Fruit fly (Drosophila melanogaster) whole organism, pupa: ENCODE data around the gene holn1.

Experiments
- CG10348 ChIP-seq: fragments of 200-800 bp; sonication (Bioruptor generic); IDR thresholded peaks from 2 replicates; pipeline ENCODE4 v1.3.6; 2022; ENCODE audit warnings: missing biosample characterization, missing genetic modification characterization
- CG12605 ChIP-seq: fragments of 200-800 bp; sonication (Bioruptor generic); IDR thresholded peaks from 2 replicates; pipeline ENCODE4 v1.3.6; 2022; ENCODE audit warnings: missing biosample characterization, missing genetic modification characterization
- CG13204 ChIP-seq: fragments of 200-800 bp; sonication (Bioruptor generic); optimal IDR thresholded peaks from 2 replicates; lab custom pipeline; 2018; ENCODE audit warnings: missing biosample characterization, mild to moderate bottlenecking, missing genetic modification characterization, moderate library complexity
- CG14655 ChIP-seq: fragments of 200-800 bp; sonication (Bioruptor generic); optimal IDR thresholded peaks from 3 replicates; lab custom pipeline; 2017; ENCODE audit warnings: mild to moderate bottlenecking, missing biosample characterization, missing genetic modification reagents, missing genetic modification characterization
- CG15710 ChIP-seq: fragments of 200-800 bp; sonication (Bioruptor generic); optimal IDR thresholded peaks from 2 replicates; lab custom pipeline; 2018; ENCODE audit warnings: missing biosample characterization, mild to moderate bottlenecking, missing genetic modification characterization, moderate library complexity
- CG17806 ChIP-seq: fragments of 200-800 bp; sonication (Bioruptor generic); optimal IDR thresholded peaks from 2 replicates; lab custom pipeline; 2018; ENCODE audit warnings: missing biosample characterization, mild to moderate bottlenecking, missing genetic modification characterization, moderate library complexity
- CG32121 ChIP-seq: fragments of 200-800 bp; sonication (Bioruptor generic); IDR thresholded peaks from 2 replicates; pipeline ENCODE4 v1.3.6; 2022; ENCODE audit warnings: missing biosample characterization, missing genetic modification characterization
- CG34367 ChIP-seq: fragments of 200-800 bp; sonication (Bioruptor generic); optimal IDR thresholded peaks from 2 replicates; lab custom pipeline; 2018; ENCODE audit warnings: missing biosample characterization, mild to moderate bottlenecking, missing genetic modification characterization
- CG4496 ChIP-seq: fragments of 200-800 bp; sonication (Bioruptor generic); IDR thresholded peaks from 3 replicates; pipeline ENCODE4 v1.3.6; 2022; ENCODE audit warnings: missing biosample characterization, missing genetic modification characterization
- CG8159 ChIP-seq: fragments of 200-800 bp; sonication (Bioruptor generic); optimal IDR thresholded peaks from 3 replicates; lab custom pipeline; 2018; ENCODE audit warnings: missing biosample characterization, mild to moderate bottlenecking, missing genetic modification characterization, moderate library complexity
- CG8301 ChIP-seq: fragments of 200-800 bp; sonication (Bioruptor generic); optimal IDR thresholded peaks from 2 replicates; lab custom pipeline; 2018; ENCODE audit warnings: missing biosample characterization, mild to moderate bottlenecking, missing genetic modification characterization
- CG9948 ChIP-seq: fragments of 200-800 bp; sonication (Bioruptor generic); optimal IDR thresholded peaks from 2 replicates; lab custom pipeline; 2018; ENCODE audit warnings: missing biosample characterization, mild to moderate bottlenecking, missing genetic modification characterization, moderate library complexity
- D1 ChIP-seq: fragments of 200-800 bp; sonication (Bioruptor generic); optimal IDR thresholded peaks from 2 replicates; lab custom pipeline; 2018; ENCODE audit warnings: missing biosample characterization, mild to moderate bottlenecking, missing genetic modification characterization, moderate library complexity
- EcR ChIP-seq: fragments of 200-800 bp; sonication (Bioruptor generic); optimal IDR thresholded peaks from 3 replicates; lab custom pipeline; 2019; ENCODE audit warnings: missing biosample characterization, missing genetic modification characterization, mild to moderate bottlenecking, moderate library complexity, missing genetic modification reagents
- Ets98B ChIP-seq: fragments of 200-800 bp; sonication (Bioruptor generic); IDR thresholded peaks from 2 replicates; pipeline ENCODE4 v1.3.6; 2022; ENCODE audit warnings: missing biosample characterization, missing genetic modification characterization
- Pif1A ChIP-seq: fragments of 200-800 bp; sonication (Bioruptor generic); optimal IDR thresholded peaks from 3 replicates; lab custom pipeline; 2016; ENCODE audit warnings: missing biosample characterization, missing genetic modification characterization
- Pif1B ChIP-seq: fragments of 200-800 bp; sonication (Bioruptor generic); optimal IDR thresholded peaks from 3 replicates; lab custom pipeline; 2016; ENCODE audit warnings: missing biosample characterization, missing genetic modification characterization
- Snoo ChIP-seq: fragments of 200-800 bp; sonication (Bioruptor generic); optimal IDR thresholded peaks from 3 replicates; lab custom pipeline; 2017; ENCODE audit warnings: missing biosample characterization, mild to moderate bottlenecking, missing genetic modification characterization, inconsistent platforms
- fd96Ca ChIP-seq: fragments of 200-800 bp; sonication (Bioruptor generic); IDR thresholded peaks from 3 replicates; pipeline ENCODE4 v1.3.6; 2022; ENCODE audit warnings: missing biosample characterization, missing genetic modification characterization
- gl ChIP-seq: fragments of 200-800 bp; sonication (Bioruptor generic); optimal IDR thresholded peaks from 2 replicates; lab custom pipeline; 2018; ENCODE audit warnings: missing biosample characterization, mild to moderate bottlenecking, missing genetic modification characterization
- rn ChIP-seq: fragments of 200-800 bp; sonication (Bioruptor generic); IDR thresholded peaks from 2 replicates; pipeline ENCODE4 v1.3.6; 2022; ENCODE audit warnings: missing biosample characterization, missing genetic modification characterization

Gene holn1

DNA sequence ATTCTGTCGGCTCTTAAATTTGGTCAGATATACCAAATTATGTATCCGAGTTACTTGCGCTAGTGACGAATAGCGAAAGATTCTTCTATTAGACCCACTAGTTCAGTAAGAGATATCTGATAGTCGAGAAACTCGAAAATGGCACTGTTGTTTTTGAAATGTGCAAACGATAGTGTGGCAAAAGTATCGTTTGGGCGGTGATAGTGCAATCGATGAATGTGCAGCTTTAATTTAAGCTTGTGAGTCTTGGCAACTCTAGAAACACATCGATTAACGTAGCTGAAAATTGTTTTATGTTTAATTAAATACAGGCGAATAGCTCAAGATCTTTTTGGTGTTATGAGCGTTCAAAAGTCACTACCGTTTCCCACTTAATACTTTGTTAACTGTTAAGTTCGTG lies 1.5 kb downstream of the holn1 start, which contains the start of gene STUB1:
Gene STUB1 (plus strand): TSS at position 232 of the 400 bp plus-strand sequence.
- TF ChIP-seq CG8159 (tag; lab: Kevin White, UChicago) = no peak

DNA sequence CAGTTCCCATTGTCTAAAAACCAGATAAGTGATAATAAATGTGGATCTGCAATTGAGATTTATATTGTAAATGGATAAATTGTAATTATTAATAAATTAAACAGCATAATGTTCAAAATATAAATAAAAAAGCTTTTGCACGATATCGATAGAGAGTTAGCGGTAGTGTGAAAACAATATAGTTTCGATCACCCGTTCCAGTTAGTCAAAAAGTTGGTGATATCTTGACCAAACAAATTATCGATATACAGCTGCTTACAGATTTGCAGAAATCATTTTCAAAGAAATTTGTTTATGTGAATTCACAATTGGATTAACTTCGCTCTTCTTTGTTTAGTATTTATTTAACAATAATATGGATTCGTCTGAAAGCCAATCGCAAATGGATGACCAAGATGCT lies 3.4 kb downstream of the holn1 start, which contains the start of gene Nse4:
Gene Nse4 (plus strand): TSS at position 267 of the 400 bp plus-strand sequence.
- TF ChIP-seq CG9948 (tag; lab: Kevin White, UChicago) (no peak), CG8159 (tag; lab: Kevin White, UChicago) (no peak), CG32121 (GFP tag; lab: Robert Waterston, UW) (no peak), CG17806 (tag; lab: Kevin White, UChicago) (no peak), CG14655 (GFP tag; lab: Kevin White, UChicago) (no peak), CG13204 (no peak), CG4496 (no peak), CG10348 (no peak), Pif1B (GFP tag; lab: Kevin White, UChicago) (no peak), D1 (tag; lab: Kevin White, UChicago) (no peak), CG34367 (no peak), CG15710 (tag; lab: Kevin White, UChicago) (no peak), EcR (no peak), rn (GFP tag; lab: Robert Waterston, UW) (no peak), Pif1A (GFP tag; lab: Kevin White, UChicago) (no peak), fd96Ca (GFP tag; lab: Robert Waterston, UW) (no peak), CG8301 (tag; lab: Kevin White, UChicago) (no peak), CG12605 (GFP tag; lab: Robert Waterston, UW) (no peak), gl (no peak)

DNA sequence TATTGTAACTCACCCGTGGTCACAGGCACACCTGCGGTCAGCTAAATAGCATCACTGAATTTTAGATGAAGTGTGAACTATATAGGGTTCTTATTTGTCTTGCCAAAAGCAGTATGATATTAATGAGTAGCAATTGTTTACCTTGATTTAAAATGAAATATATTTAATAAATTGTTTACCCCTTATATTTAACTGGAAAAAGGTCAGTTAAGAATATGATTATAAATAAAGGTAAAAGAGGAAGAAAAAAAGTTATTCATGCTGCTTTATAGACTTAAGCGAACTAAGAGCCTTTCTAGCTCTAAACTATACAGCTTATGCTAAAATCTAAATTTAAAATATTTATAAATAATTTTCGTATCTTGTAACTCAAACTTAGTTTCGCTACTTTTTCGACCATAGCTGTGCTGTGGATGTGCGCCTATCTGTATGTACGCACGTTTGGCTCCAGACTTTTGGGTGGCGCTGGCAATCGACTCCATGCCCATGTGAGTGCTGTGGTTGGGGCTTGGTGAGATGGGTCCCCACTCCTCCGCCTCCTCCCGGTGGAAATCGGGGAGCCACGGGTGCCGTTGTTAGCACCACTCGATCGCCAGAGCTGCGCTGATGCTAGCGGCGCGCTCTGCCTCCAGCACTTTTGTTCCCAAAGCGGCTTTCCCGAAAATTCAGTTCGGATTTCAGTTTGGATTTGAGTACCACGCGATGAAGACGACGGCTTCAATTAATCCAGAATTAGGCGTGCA lies 6.4 kb downstream of the holn1 start, which contains the start of gene loh:
Gene loh (plus strand): TSS at position 487 of the 743 bp plus-strand sequence.
- TF ChIP-seq CG8159 (tag; lab: Kevin White, UChicago) = no peak
- TF ChIP-seq Snoo (tag; lab: Kevin White, UChicago) = peak; percentile 41

DNA sequence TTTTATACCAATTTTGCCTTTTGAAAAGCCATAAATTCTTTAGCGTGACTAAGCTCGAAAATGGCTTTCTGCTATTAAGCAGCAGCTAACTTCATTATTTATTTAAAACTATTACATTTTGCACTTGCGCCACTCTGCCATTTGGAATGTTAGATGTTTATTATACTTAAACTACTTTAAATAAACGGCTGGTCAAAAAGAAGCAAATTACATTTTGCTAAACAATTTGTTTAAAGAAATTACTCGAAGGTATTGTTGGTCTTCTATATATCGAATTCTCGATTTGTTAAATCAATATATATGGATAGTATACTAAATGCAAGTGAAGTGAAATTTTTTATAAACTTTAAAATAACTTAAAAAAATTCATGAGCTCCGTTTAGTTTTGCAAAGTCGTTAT lies 16.5 kb downstream of the holn1 start, which contains the start of gene ppk10:
Gene ppk10 (minus strand): TSS at position 101 of the 400 bp plus-strand sequence.
- TF ChIP-seq CG4496 = no peak
- no peak for TF ChIP-seq CG10348
- TF ChIP-seq Pif1A (GFP tag; lab: Kevin White, UChicago) = no peak
- no peak for TF ChIP-seq CG34367
- TF ChIP-seq Ets98B (GFP tag; lab: Robert Waterston, UW) = no peak
- TF ChIP-seq EcR = no peak
- no peak for TF ChIP-seq CG17806 (tag; lab: Kevin White, UChicago)
- TF ChIP-seq CG12605 (GFP tag; lab: Robert Waterston, UW) = no peak
- TF ChIP-seq gl = no peak
- TF ChIP-seq, all 21 proteins: peak for 0

DNA sequence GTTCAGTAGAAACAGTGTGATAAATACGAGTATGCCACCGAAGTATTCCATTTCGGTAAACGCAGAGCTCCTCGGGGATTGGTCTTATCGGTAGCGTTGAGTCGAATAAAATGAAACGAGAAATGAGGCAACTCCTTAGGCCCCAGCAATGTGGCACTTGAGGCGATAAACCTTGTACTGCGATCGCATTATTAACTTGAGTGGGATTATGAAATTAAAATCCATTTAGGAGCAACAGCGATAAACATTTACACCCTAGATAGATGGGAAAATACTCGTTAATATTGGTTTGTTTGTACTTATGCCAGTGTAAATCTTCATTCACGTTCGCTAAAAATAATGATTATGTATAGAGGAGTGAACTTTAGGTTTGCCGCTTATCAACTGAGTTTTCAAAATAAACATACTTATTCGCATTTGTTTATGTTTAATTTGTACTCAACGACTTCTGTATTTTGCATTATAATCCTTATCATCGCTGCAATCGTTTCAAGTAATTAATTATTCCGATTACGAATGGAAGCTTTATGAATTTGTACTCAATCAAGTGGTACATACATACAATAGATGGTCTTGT lies 20.2 kb downstream of the holn1 start:
- TF ChIP-seq rn (GFP tag; lab: Robert Waterston, UW) = no peak
- TF ChIP-seq CG9948 (tag; lab: Kevin White, UChicago) = no peak

DNA sequence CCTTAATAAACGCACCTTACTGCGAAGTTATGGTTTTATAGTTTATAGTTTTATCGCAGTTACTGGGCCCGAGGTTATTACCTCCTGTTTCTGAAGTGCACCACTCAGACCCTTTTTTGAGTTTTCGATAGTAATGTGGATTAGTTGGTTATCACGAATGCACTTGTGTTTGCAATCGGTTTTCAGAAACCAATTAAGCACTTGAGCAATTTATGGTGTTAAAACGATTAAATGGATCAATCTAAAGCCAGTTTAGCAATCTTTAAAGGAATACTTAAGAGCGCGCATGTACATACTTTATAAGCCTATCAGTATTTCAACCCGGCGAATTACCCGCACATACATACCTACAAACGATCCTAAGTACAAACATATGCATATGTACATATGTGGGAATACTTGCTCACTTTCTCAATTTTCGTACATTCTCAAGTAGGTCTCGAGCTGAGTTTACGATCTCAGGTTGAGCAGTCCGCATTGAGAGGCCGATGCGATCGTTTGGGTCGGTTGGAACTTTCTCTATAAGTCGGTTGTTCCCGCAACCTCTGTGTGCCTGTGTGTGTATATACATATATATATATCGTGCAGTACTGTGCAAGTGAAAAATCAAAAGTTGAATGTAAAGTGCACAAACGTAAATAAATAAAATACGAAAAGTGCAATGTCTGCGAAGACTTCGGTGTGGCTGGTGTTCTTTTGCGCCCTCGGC lies 21.6 kb downstream of the holn1 start, which contains the start of the genes LManI and LManII:
Gene LManI (minus strand): TSS at position 51 of the 709 bp plus-strand sequence.
Gene LManII (plus strand): TSS at position 468 of the 709 bp plus-strand sequence.
- TF ChIP-seq CG13204 (no peak), rn (GFP tag; lab: Robert Waterston, UW) (no peak), Snoo (tag; lab: Kevin White, UChicago) (no peak), CG12605 (GFP tag; lab: Robert Waterston, UW) (peak; percentile 12; the same call in 1 of the 2 replicates)

DNA sequence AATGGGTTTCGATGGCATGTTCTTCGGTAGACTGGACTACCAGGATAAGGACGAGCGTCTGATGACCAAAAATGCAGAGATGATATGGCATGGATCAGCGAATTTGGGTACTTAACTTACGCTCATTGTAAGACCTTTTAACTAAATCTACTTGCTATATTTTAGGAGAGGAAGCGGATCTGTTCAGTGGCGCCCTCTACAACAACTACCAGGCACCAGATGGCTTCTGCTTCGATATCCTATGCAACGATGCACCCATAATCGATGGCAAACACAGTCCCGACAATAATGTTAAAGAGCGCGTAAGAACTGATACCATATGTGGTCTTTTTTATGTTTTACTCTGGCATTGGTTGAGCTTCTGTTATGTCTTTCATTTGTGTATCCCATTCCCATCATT lies 23.2 kb downstream of the holn1 start:
- no peak for TF ChIP-seq CG8301 (tag; lab: Kevin White, UChicago)
- TF ChIP-seq CG8159 (tag; lab: Kevin White, UChicago) = no peak
- no peak for TF ChIP-seq D1 (tag; lab: Kevin White, UChicago)
- no peak for TF ChIP-seq gl
- TF ChIP-seq rn (GFP tag; lab: Robert Waterston, UW) = no peak
- no peak for TF ChIP-seq Snoo (tag; lab: Kevin White, UChicago)
